Fruit fly (Drosophila melanogaster): Measurements from ENCODE around the gene CG15370.

- TF ChIP-seq Pif1A (GFP tag; optimal IDR thresholded peaks at IDR 0.05) (no peak), CG12605 (GFP tag; IDR thresholded peaks at IDR 0.05) (peak; percentile 64), CG15710 (tag; optimal IDR thresholded peaks at IDR 0.05) (peak; percentile 52), CG10348 (GFP tag; IDR thresholded peaks at IDR 0.05) (no peak), CG4496 (GFP tag; IDR thresholded peaks at IDR 0.05) (peak; percentile 65; the same call in 2 of the 3 replicates), Ets98B (GFP tag; IDR thresholded peaks at IDR 0.05) (peak; percentile 33; the same call in 1 of the 2 replicates), fd96Ca (GFP tag; IDR thresholded peaks at IDR 0.05) (no peak), CG13204 (GFP tag; optimal IDR thresholded peaks at IDR 0.05) (no peak), Snoo (tag; optimal IDR thresholded peaks at IDR 0.05) (no peak), D1 (tag; optimal IDR thresholded peaks at IDR 0.05) (no peak), CG32121 (GFP tag; IDR thresholded peaks at IDR 0.05) (no peak)
Measured at dm6 chrX:9248040-9248439, 22.8 kb downstream of the CG15370 start.
